Worm (Caenorhabditis elegans) whole organism, midembryonic: ENCODE results near the gene C27B7.2.

Experiments used
- T22C8.4 ChIP-seq: fragments of 200-800 bp; sonication (Bioruptor generic); IDR thresholded peaks from 2 replicates; pipeline ENCODE4 v1.3.6; 2022; ENCODE audit warnings: missing genetic modification characterization, missing compliant biosample characterization
- cog-1 ChIP-seq: sonication (generic microtip); optimal IDR thresholded peaks from 2 replicates; lab custom pipeline; 2016; ENCODE audit warnings: missing genetic modification characterization, missing compliant biosample characterization
- flt-1 ChIP-seq: fragments of 200-800 bp; sonication (Bioruptor generic); IDR thresholded peaks from 2 replicates; pipeline ENCODE4 v1.3.6; 2022; ENCODE audit warnings: missing genetic modification characterization, missing compliant biosample characterization
- klf-2 ChIP-seq: fragments of 200-800 bp; sonication (Bioruptor generic); conservative IDR thresholded peaks from 2 replicates; pipeline ENCODE4 v1.3.6; 2022; ENCODE audit warnings: missing genetic modification reagents, missing genetic modification characterization, missing compliant biosample characterization
- tab-1 ChIP-seq: fragments of 200-800 bp; sonication (Bioruptor generic); IDR thresholded peaks from 2 replicates; pipeline ENCODE4 v1.3.6; 2022; ENCODE audit warnings: missing genetic modification characterization, missing compliant biosample characterization
- ztf-29 ChIP-seq: fragments of 200-800 bp; sonication (Bioruptor generic); IDR thresholded peaks from 2 replicates; pipeline ENCODE4 v1.3.6; 2022; ENCODE audit warnings: missing genetic modification reagents, missing genetic modification characterization, missing compliant biosample characterization

ce11 chrIV:8916010-8916409, 23.4 kb downstream of the C27B7.2 start, which contains the start of gene C27B7.9:
- TF ChIP-seq ztf-29 (GFP tag; lab: Robert Waterston, UW) (no peak), tab-1 (GFP tag; lab: Robert Waterston, UW) (no peak), flt-1 (no peak), T22C8.4 (GFP tag; lab: Robert Waterston, UW) (no peak), cog-1 (tag; lab: Kevin White, UChicago) (no peak), klf-2 (GFP tag; lab: Robert Waterston, UW) (no peak)
